Fruit fly (Drosophila melanogaster): ENCODE results near the gene Chrac-14.

DNA sequence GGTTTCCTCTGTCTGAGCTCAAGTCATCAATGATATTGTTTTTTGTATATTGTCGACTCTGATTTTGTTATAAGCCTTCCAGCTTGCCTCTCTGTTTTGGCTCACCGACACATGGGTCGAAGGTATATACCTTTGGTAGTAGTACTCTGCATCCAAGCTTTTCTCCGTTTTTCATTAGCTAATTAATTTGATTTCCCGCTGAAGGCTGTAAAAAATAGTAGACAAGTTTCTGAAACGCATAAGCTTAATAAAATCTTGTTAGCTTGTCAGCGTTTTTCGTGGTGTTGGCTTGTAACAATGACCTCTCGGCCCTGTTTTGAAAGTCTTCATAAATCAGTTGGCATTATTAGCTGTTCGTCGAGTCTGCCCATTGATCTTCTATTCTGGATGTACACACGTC lies 43.6 kb downstream of the Chrac-14 start:
- TF ChIP-seq psq (optimal IDR thresholded peaks at IDR 0.05) (no peak), CG8478 (optimal IDR thresholded peaks at IDR 0.05) (no peak)
